Fruit fly (Drosophila melanogaster) whole organism, embryonic: Measurements from ENCODE around the gene CG18586.

Experiments used
- B-H2 ChIP-seq: fragments of 200-800 bp; sonication (Bioruptor generic); optimal IDR thresholded peaks from 2 replicates; lab custom pipeline; 2018; ENCODE audit warnings: missing biosample characterization, mild to moderate bottlenecking, missing genetic modification characterization
- CG10431 ChIP-seq: fragments of 200-800 bp; sonication (Bioruptor generic); optimal IDR thresholded peaks from 3 replicates; lab custom pipeline; 2018; ENCODE audit warnings: missing biosample characterization, mild to moderate bottlenecking, missing genetic modification characterization
- CG11723 ChIP-seq: fragments of 200-800 bp; sonication (Bioruptor generic); optimal IDR thresholded peaks from 2 replicates; lab custom pipeline; 2017; ENCODE audit warnings: missing biosample characterization, mild to moderate bottlenecking, missing genetic modification characterization
- CG14050 ChIP-seq: fragments of 200-800 bp; sonication (Bioruptor generic); IDR thresholded peaks from 3 replicates; pipeline ENCODE4 v1.3.6; 2022; ENCODE audit warnings: missing biosample characterization, missing genetic modification characterization
- CG1603 ChIP-seq: fragments of 200-800 bp; sonication (Bioruptor generic); optimal IDR thresholded peaks from 2 replicates; lab custom pipeline; 2019; ENCODE audit warnings: missing biosample characterization, mild to moderate bottlenecking, missing genetic modification characterization, moderate library complexity
- CG17328 ChIP-seq: fragments of 200-800 bp; sonication (Bioruptor generic); IDR thresholded peaks from 2 replicates; pipeline ENCODE4 v1.3.6; 2022; ENCODE audit warnings: missing biosample characterization, missing genetic modification characterization
- CG2678 ChIP-seq: fragments of 200-800 bp; sonication (Bioruptor generic); optimal IDR thresholded peaks from 3 replicates; lab custom pipeline; 2019; ENCODE audit warnings: missing biosample characterization, mild to moderate bottlenecking, missing genetic modification characterization, moderate library complexity
- CG2875 ChIP-seq: fragments of 200-800 bp; sonication (Bioruptor generic); optimal IDR thresholded peaks from 2 replicates; lab custom pipeline; 2017; ENCODE audit warnings: missing biosample characterization, mild to moderate bottlenecking, missing genetic modification characterization, missing genetic modification reagents
- CG30431 ChIP-seq: fragments of 200-800 bp; sonication (Bioruptor generic); optimal IDR thresholded peaks from 2 replicates; lab custom pipeline; 2017; ENCODE audit warnings: missing biosample characterization, missing genetic modification characterization
- CG31388 ChIP-seq: fragments of 200-800 bp; sonication (Bioruptor generic); optimal IDR thresholded peaks from 2 replicates; lab custom pipeline; 2016; ENCODE audit warnings: missing biosample characterization, missing genetic modification characterization
- CG34422 ChIP-seq: fragments of 200-800 bp; sonication (Bioruptor generic); IDR thresholded peaks from 3 replicates; pipeline ENCODE4 v1.3.6; 2022; ENCODE audit warnings: missing biosample characterization, missing genetic modification characterization
- CG42726 ChIP-seq: fragments of 200-800 bp; sonication (Bioruptor generic); IDR thresholded peaks from 2 replicates; pipeline ENCODE4 v1.3.6; 2022; ENCODE audit warnings: missing biosample characterization, missing genetic modification characterization; ENCODE audit not compliant: partially characterized antibody
- CG7839 ChIP-seq: fragments of 200-800 bp; sonication (Bioruptor generic); optimal IDR thresholded peaks from 3 replicates; lab custom pipeline; 2018; ENCODE audit warnings: missing biosample characterization, mild to moderate bottlenecking, missing genetic modification characterization, moderate library complexity
- CG9437 ChIP-seq: fragments of 200-800 bp; sonication (Bioruptor generic); optimal IDR thresholded peaks from 2 replicates; lab custom pipeline; 2018; ENCODE audit warnings: missing biosample characterization, mild to moderate bottlenecking, missing genetic modification characterization
- Dad ChIP-seq: fragments of 200-800 bp; sonication (Bioruptor generic); optimal IDR thresholded peaks from 3 replicates; lab custom pipeline; 2016; ENCODE audit warnings: missing biosample characterization, missing genetic modification characterization
- Doc2 ChIP-seq: fragments of 200-800 bp; sonication (Bioruptor generic); IDR thresholded peaks from 2 replicates; pipeline ENCODE4 v1.3.6; 2022; ENCODE audit warnings: missing biosample characterization, missing genetic modification characterization
- Doc3 ChIP-seq: fragments of 200-800 bp; sonication (Bioruptor generic); IDR thresholded peaks from 3 replicates; pipeline ENCODE4 v1.3.6; 2022; ENCODE audit warnings: missing biosample characterization, missing genetic modification characterization; ENCODE audit not compliant: partially characterized antibody
- Dref ChIP-seq: fragments of 200-800 bp; sonication (Bioruptor generic); IDR thresholded peaks from 2 replicates; pipeline ENCODE4 v1.3.6; 2022; ENCODE audit warnings: missing biosample characterization, missing genetic modification characterization
- Eip74EF ChIP-seq, 2 experiments: fragments of 200-800 bp in 1 of 2; fragments of >200 bp in 1 of 2; sonication (Bioruptor generic) in 1 of 2; optimal IDR thresholded peaks; 2 replicates each; lab custom pipeline; 2017 to 2019; ENCODE audit warnings: missing biosample characterization in 2 of 2, missing genetic modification characterization in 2 of 2, mild to moderate bottlenecking in 1 of 2, moderate library complexity in 1 of 2
- Gug ChIP-seq: fragments of 200-800 bp; sonication (Bioruptor generic); IDR thresholded peaks from 4 replicates; pipeline ENCODE4 v1.3.6; 2022; ENCODE audit warnings: missing biosample characterization, missing genetic modification characterization
- MTF-1 ChIP-seq: fragments of 200-800 bp; sonication (Bioruptor generic); optimal IDR thresholded peaks from 2 replicates; lab custom pipeline; 2018; ENCODE audit warnings: missing biosample characterization, mild to moderate bottlenecking, missing genetic modification characterization, borderline replicate concordance
- Mes4 ChIP-seq: fragments of 200-800 bp; sonication (Bioruptor generic); optimal IDR thresholded peaks from 2 replicates; lab custom pipeline; 2016; ENCODE audit warnings: missing biosample characterization, missing genetic modification characterization
- NC2β ChIP-seq: fragments of 200-800 bp; sonication (Bioruptor generic); optimal IDR thresholded peaks from 2 replicates; lab custom pipeline; 2016; ENCODE audit warnings: missing biosample characterization, missing genetic modification characterization
- Nf-YC ChIP-seq: fragments of 200-800 bp; optimal IDR thresholded peaks from 3 replicates; lab custom pipeline; 2019; ENCODE audit warnings: missing biosample characterization, mild to moderate bottlenecking, missing genetic modification characterization, moderate library complexity
- Oli ChIP-seq: fragments of 200-800 bp; sonication (Bioruptor generic); optimal IDR thresholded peaks from 2 replicates; lab custom pipeline; 2018; ENCODE audit warnings: missing biosample characterization, mild to moderate bottlenecking, missing genetic modification characterization, moderate library complexity
- Pdp1 ChIP-seq, 2 experiments: fragments of 200-800 bp; sonication (Bioruptor generic); optimal IDR thresholded peaks; 3 replicates each; lab custom pipeline; 2016; ENCODE audit warnings: missing biosample characterization in 2 of 2, missing genetic modification characterization in 2 of 2, mild to moderate bottlenecking in 1 of 2, moderate library complexity in 1 of 2
- Sox102F ChIP-seq: fragments of 200-800 bp; sonication (Bioruptor generic); optimal IDR thresholded peaks from 2 replicates; lab custom pipeline; 2018; ENCODE audit warnings: missing biosample characterization, mild to moderate bottlenecking, missing genetic modification characterization, moderate library complexity
- Ssrp ChIP-seq: fragments of 200-800 bp; sonication (Bioruptor generic); optimal IDR thresholded peaks from 2 replicates; lab custom pipeline; 2018; ENCODE audit warnings: missing biosample characterization, mild to moderate bottlenecking, missing genetic modification characterization, moderate library complexity
- Taf1 ChIP-seq: fragments of 200-800 bp; sonication (Bioruptor generic); IDR thresholded peaks from 2 replicates; pipeline ENCODE4 v1.3.6; 2022; ENCODE audit warnings: missing biosample characterization, missing genetic modification characterization
- ase ChIP-seq: fragments of 200-800 bp; sonication (Bioruptor generic); IDR thresholded peaks from 3 replicates; pipeline ENCODE4 v1.3.6; 2022; ENCODE audit warnings: missing biosample characterization, missing genetic modification characterization
- bbx ChIP-seq: fragments of 200-800 bp; sonication (Bioruptor generic); IDR thresholded peaks from 2 replicates; pipeline ENCODE4 v1.3.6; 2022; ENCODE audit warnings: missing biosample characterization, missing genetic modification characterization; ENCODE audit not compliant: partially characterized antibody
- bigmax ChIP-seq: fragments of 200-800 bp; sonication (Bioruptor generic); optimal IDR thresholded peaks from 2 replicates; lab custom pipeline; 2018; ENCODE audit warnings: missing biosample characterization, mild to moderate bottlenecking, missing genetic modification characterization
- cas ChIP-seq: fragments of 200-800 bp; sonication (Bioruptor generic); IDR thresholded peaks from 2 replicates; pipeline ENCODE4 v1.3.6; 2022; ENCODE audit warnings: missing biosample characterization, missing genetic modification characterization
- chinmo ChIP-seq: fragments of 200-800 bp; sonication (Bioruptor generic); IDR thresholded peaks from 4 replicates; pipeline ENCODE4 v1.3.6; 2022; ENCODE audit warnings: missing biosample characterization, missing genetic modification characterization; ENCODE audit not compliant: partially characterized antibody
- dmrt11E ChIP-seq: fragments of 200-800 bp; sonication (Bioruptor generic); optimal IDR thresholded peaks from 3 replicates; lab custom pipeline; 2018; ENCODE audit warnings: missing biosample characterization, mild to moderate bottlenecking, missing genetic modification characterization, moderate library complexity
- ems ChIP-seq: fragments of 200-800 bp; sonication (Bioruptor generic); optimal IDR thresholded peaks from 3 replicates; lab custom pipeline; 2016; ENCODE audit warnings: missing biosample characterization, missing genetic modification characterization
- esg ChIP-seq: fragments of 200-800 bp; sonication (Bioruptor generic); conservative IDR thresholded peaks from 2 replicates; pipeline ENCODE4 v1.3.6; 2022; ENCODE audit warnings: missing biosample characterization, missing genetic modification characterization
- ind ChIP-seq: fragments of 200-800 bp; sonication (Bioruptor generic); optimal IDR thresholded peaks from 3 replicates; lab custom pipeline; 2016; ENCODE audit warnings: missing biosample characterization, missing genetic modification characterization
- lilli ChIP-seq: fragments of 200-800 bp; sonication (Bioruptor generic); optimal IDR thresholded peaks from 3 replicates; lab custom pipeline; 2016; ENCODE audit warnings: missing biosample characterization, missing genetic modification characterization
- nerfin-2 ChIP-seq: fragments of 200-800 bp; sonication (Bioruptor generic); IDR thresholded peaks from 2 replicates; pipeline ENCODE4 v1.3.6; 2022; ENCODE audit warnings: missing biosample characterization, missing genetic modification characterization; ENCODE audit not compliant: partially characterized antibody
- nmo ChIP-seq: fragments of 200-800 bp; sonication (Bioruptor generic); optimal IDR thresholded peaks from 2 replicates; lab custom pipeline; 2018; ENCODE audit warnings: missing biosample characterization, mild to moderate bottlenecking, missing genetic modification characterization, moderate library complexity
- nom ChIP-seq: fragments of 200-800 bp; sonication (Bioruptor generic); optimal IDR thresholded peaks from 2 replicates; lab custom pipeline; 2017; ENCODE audit warnings: missing biosample characterization, missing genetic modification characterization, mild to moderate bottlenecking, moderate library complexity, missing genetic modification reagents
- phol ChIP-seq: fragments of 200-800 bp; sonication (Bioruptor generic); optimal IDR thresholded peaks from 3 replicates; lab custom pipeline; 2018; ENCODE audit warnings: missing biosample characterization, mild to moderate bottlenecking, missing genetic modification characterization, moderate library complexity
- prd ChIP-seq, 3 experiments: fragments of >200 bp in 2 of 3; fragments of 200-800 bp in 1 of 3; sonication (Bioruptor generic) in 1 of 3; optimal IDR thresholded peaks in 2 of 3; IDR thresholded peaks in 1 of 3; 2 replicates in 2 of 3; 3 replicates in 1 of 3; pipeline versions ENCODE4 v1.3.6 to Lab custom; 2017 to 2022; ENCODE audit warnings: missing biosample characterization in 1 of 3, missing genetic modification characterization in 1 of 3
- sens-2 ChIP-seq: fragments of 200-800 bp; sonication (Bioruptor generic); IDR thresholded peaks from 2 replicates; pipeline ENCODE4 v1.3.6; 2022; ENCODE audit warnings: missing biosample characterization, missing genetic modification characterization
- sisA ChIP-seq: fragments of 200-800 bp; sonication (Bioruptor generic); IDR thresholded peaks from 2 replicates; pipeline ENCODE4 v1.3.6; 2022; ENCODE audit warnings: missing biosample characterization, missing genetic modification characterization
- vfl ChIP-seq: fragments of 200-800 bp; sonication (Bioruptor generic); optimal IDR thresholded peaks from 2 replicates; lab custom pipeline; 2016; ENCODE audit warnings: missing biosample characterization, missing genetic modification characterization
- vnd ChIP-seq: fragments of 200-800 bp; sonication (Bioruptor generic); IDR thresholded peaks from 3 replicates; pipeline ENCODE4 v1.3.6; 2022; ENCODE audit warnings: missing biosample characterization, missing genetic modification characterization; ENCODE audit not compliant: partially characterized antibody
- zf30C ChIP-seq: fragments of 200-800 bp; sonication (Bioruptor generic); optimal IDR thresholded peaks from 3 replicates; lab custom pipeline; 2018; ENCODE audit warnings: missing biosample characterization, mild to moderate bottlenecking, missing genetic modification characterization

CG18586 gene

DNA sequence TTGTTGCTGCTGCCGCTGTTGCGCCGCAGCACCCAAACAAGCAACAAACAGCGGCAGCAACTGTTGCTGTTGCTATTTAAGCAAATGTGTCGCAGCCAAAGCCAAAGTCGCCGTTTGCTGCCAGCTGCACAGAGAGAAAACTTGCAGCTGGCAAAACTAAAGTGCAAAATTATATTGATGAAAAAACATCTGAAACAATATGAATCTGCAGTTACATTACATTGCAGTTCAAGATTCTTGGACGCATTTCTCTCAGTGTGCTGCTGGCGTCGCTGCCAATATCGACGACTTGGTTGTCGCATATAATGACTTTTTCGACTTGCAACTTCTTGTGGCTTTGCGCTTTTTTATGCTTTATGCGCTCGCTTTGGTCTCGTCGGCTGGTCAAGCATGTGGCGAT, 38.9 kb upstream of the CG18586 start (continued):
- TF ChIP-seq sens-2 (peak; percentile 38; the same call in 1 of the 2 replicates), esg (GFP tag; lab: Robert Waterston, UW) (no peak), zf30C (peak; percentile 22), chinmo (GFP tag; lab: Robert Waterston, UW) (no peak), Dad (GFP tag; lab: Kevin White, UChicago) (no peak), cas (GFP tag; lab: Robert Waterston, UW) (no peak), Taf1 (GFP tag; lab: Robert Waterston, UW) (no peak), CG31388 (GFP tag; lab: Kevin White, UChicago) (no peak), ind (GFP tag; lab: Kevin White, UChicago) (peak; percentile 12), dmrt11E (tag; lab: Kevin White, UChicago) (peak; percentile 40), Pdp1 (GFP tag; optimal IDR thresholded peaks at IDR 0.05; lab: Kevin White, UChicago) (peak in 1 of 2 experiments; percentile 22), CG17328 (peak; percentile 55), Sox102F (GFP tag; lab: Kevin White, UChicago) (peak; percentile 61), CG2875 (peak; percentile 2), bigmax (GFP tag; lab: Kevin White, UChicago) (no peak), Oli (peak; percentile 22), CG42726 (GFP tag; lab: Robert Waterston, UW) (no peak), Eip74EF (GFP tag; optimal IDR thresholded peaks at IDR 0.05; lab: Kevin White, UChicago) (no peak), CG30431 (peak; percentile 28), Dref (GFP tag; lab: Robert Waterston, UW) (no peak), MTF-1 (GFP tag; lab: Kevin White, UChicago) (no peak), Gug (GFP tag; lab: Robert Waterston, UW) (0 out of 4 replicates have a peak, but pooled peaks have one; percentile 28), nom (GFP tag; lab: Kevin White, UChicago) (peak; percentile 22), Nf-YC (tag; lab: Kevin White, UChicago) (no peak), Ssrp (peak; percentile 3), phol (tag; lab: Kevin White, UChicago) (peak; percentile 3), CG34422 (0 out of 3 replicates have a peak, but pooled peaks have one; percentile 7), nmo (peak; percentile 18), vfl (GFP tag; lab: Kevin White, UChicago) (no peak), ase (no peak), CG9437 (GFP tag; lab: Kevin White, UChicago) (no peak), nerfin-2 (GFP tag; lab: Robert Waterston, UW) (no peak), lilli (GFP tag; lab: Kevin White, UChicago) (no peak), CG7839 (tag; lab: Kevin White, UChicago) (peak; percentile 16), ems (GFP tag; lab: Kevin White, UChicago) (no peak), CG11723 (GFP tag; lab: Kevin White, UChicago) (no peak), vnd (GFP tag; lab: Robert Waterston, UW) (no peak), NC2β (GFP tag; lab: Kevin White, UChicago) (no peak), sisA (GFP tag; lab: Robert Waterston, UW) (peak; percentile 36; the same call in 1 of the 2 replicates), Mes4 (GFP tag; lab: Kevin White, UChicago) (no peak), CG14050 (GFP tag; lab: Robert Waterston, UW) (no peak), prd (optimal IDR thresholded peaks at IDR 0.05; lab: Kevin White, UChicago) (no peak), prd (GFP tag; IDR thresholded peaks at IDR 0.05; lab: Robert Waterston, UW) (peak; percentile 47; the same call in 1 of the 3 replicates), bbx (no peak), B-H2 (GFP tag; lab: Kevin White, UChicago) (no peak), CG10431 (GFP tag; lab: Kevin White, UChicago) (no peak), Doc2 (no peak), Doc3 (GFP tag; lab: Robert Waterston, UW) (no peak), CG1603 (tag; lab: Kevin White, UChicago) (peak; percentile 34), CG2678 (tag; lab: Kevin White, UChicago) (no peak)
